Fruit fly (Drosophila melanogaster): ENCODE measurements around the gene CG32024.

CG32024 gene

dm6 chr3L:8763037-8763454 is 44.4 kb upstream of the CG32024 start (continued):
- TF ChIP-seq Drgx (GFP tag; IDR thresholded peaks at IDR 0.05) (peak; percentile 39; the same call in 1 of the 2 replicates), sd (tag; optimal IDR thresholded peaks at IDR 0.05) (no peak), CG11085 (GFP tag; IDR thresholded peaks at IDR 0.05) (0 out of 2 replicates have a peak, but pooled peaks have one; percentile 44), tll (GFP tag; optimal IDR thresholded peaks at IDR 0.05) (no peak), Doc2 (GFP tag; IDR thresholded peaks at IDR 0.05) (no peak), CG14965 (GFP tag; optimal IDR thresholded peaks at IDR 0.05; ENCODE audit: borderline replicate concordance) (no peak), Trl (optimal IDR thresholded peaks at IDR 0.05) (no peak), Trl (GFP tag; optimal IDR thresholded peaks at IDR 0.05) (no peak), pum (GFP tag; optimal IDR thresholded peaks at IDR 0.05) (no peak), Oaz (GFP tag; IDR thresholded peaks at IDR 0.05) (no peak), Ets97D (GFP tag; optimal IDR thresholded peaks at IDR 0.05) (no peak), grau (tag; optimal IDR thresholded peaks at IDR 0.05) (peak; percentile 23), CG13775 (GFP tag; optimal IDR thresholded peaks at IDR 0.05) (no peak), ERR (GFP tag; optimal IDR thresholded peaks at IDR 0.05) (no peak), CG3838 (GFP tag; optimal IDR thresholded peaks at IDR 0.05) (no peak), CG1792 (GFP tag; optimal IDR thresholded peaks at IDR 0.05) (no peak), TFAM (GFP tag; optimal IDR thresholded peaks at IDR 0.05) (no peak), MTF-1 (GFP tag; optimal IDR thresholded peaks at IDR 0.05; ENCODE audit: borderline replicate concordance) (no peak), Atf-2 (GFP tag; optimal IDR thresholded peaks at IDR 0.05) (no peak), her (GFP tag; optimal IDR thresholded peaks at IDR 0.05) (no peak), CG13287 (GFP tag; IDR thresholded peaks at IDR 0.05; ENCODE audit: partially characterized antibody) (peak; percentile 56), CG16779 (GFP tag; IDR thresholded peaks at IDR 0.05) (no peak), Dll (GFP tag; IDR thresholded peaks at IDR 0.05; ENCODE audit: partially characterized antibody) (0 out of 4 replicates have a peak, but pooled peaks have one; percentile 46), CTCF (GFP tag; optimal IDR thresholded peaks at IDR 0.05) (no peak), CG11247 (GFP tag; IDR thresholded peaks at IDR 0.05) (peak; percentile 49), CG14667 (GFP tag; IDR thresholded peaks at IDR 0.05) (0 out of 2 replicates have a peak, but pooled peaks have one; percentile 19), NK7.1 (GFP tag; optimal IDR thresholded peaks at IDR 0.05) (no peak), CG30403 (GFP tag; optimal IDR thresholded peaks at IDR 0.05) (peak; percentile 45), h (optimal IDR thresholded peaks at IDR 0.05) (no peak), CG6791 (GFP tag; IDR thresholded peaks at IDR 0.05; ENCODE audit: partially characterized antibody) (no peak), CG8478 (optimal IDR thresholded peaks at IDR 0.05) (no peak), Taf1 (GFP tag; IDR thresholded peaks at IDR 0.05) (no peak), Sox100B (GFP tag; optimal IDR thresholded peaks at IDR 0.05) (no peak), Blimp-1 (GFP tag; optimal IDR thresholded peaks at IDR 0.05) (peak; percentile 32), CG11696 (GFP tag; IDR thresholded peaks at IDR 0.05) (no peak), CG7839 (tag; optimal IDR thresholded peaks at IDR 0.05) (no peak), CoRest (tag; optimal IDR thresholded peaks at IDR 0.05) (peak; percentile 55), ranshi (GFP tag; IDR thresholded peaks at IDR 0.05) (0 out of 2 replicates have a peak, but pooled peaks have one; percentile 33), CG7745 (tag; optimal IDR thresholded peaks at IDR 0.05) (no peak), Dref (GFP tag; IDR thresholded peaks at IDR 0.05) (no peak), wor (GFP tag; IDR thresholded peaks at IDR 0.05) (no peak), br (optimal IDR thresholded peaks at IDR 0.05) (no peak), pzg (GFP tag; optimal IDR thresholded peaks at IDR 0.05) (no peak), sna (GFP tag; IDR thresholded peaks at IDR 0.05; ENCODE audit: partially characterized antibody) (no peak), Bgb (GFP tag; IDR thresholded peaks at IDR 0.05; ENCODE audit: partially characterized antibody) (peak; percentile 34; the same call in 1 of the 2 replicates), ken (GFP tag; IDR thresholded peaks at IDR 0.05) (peak; percentile 73), Ada2b (GFP tag; IDR thresholded peaks at IDR 0.05) (no peak), CG6765 (GFP tag; optimal IDR thresholded peaks at IDR 0.05) (no peak), B-H1 (GFP tag; IDR thresholded peaks at IDR 0.05) (peak; percentile 32; the same call in 2 of the 3 replicates), CG12104 (GFP tag; optimal IDR thresholded peaks at IDR 0.05) (no peak), sqz (GFP tag; optimal IDR thresholded peaks at IDR 0.05) (no peak), unc-4 (GFP tag; IDR thresholded peaks at IDR 0.05; ENCODE audit: partially characterized antibody) (no peak), Vsx1 (GFP tag; optimal IDR thresholded peaks at IDR 0.05) (no peak)

Measured in whole organism, embryonic.